In the genomic region with DNA sequence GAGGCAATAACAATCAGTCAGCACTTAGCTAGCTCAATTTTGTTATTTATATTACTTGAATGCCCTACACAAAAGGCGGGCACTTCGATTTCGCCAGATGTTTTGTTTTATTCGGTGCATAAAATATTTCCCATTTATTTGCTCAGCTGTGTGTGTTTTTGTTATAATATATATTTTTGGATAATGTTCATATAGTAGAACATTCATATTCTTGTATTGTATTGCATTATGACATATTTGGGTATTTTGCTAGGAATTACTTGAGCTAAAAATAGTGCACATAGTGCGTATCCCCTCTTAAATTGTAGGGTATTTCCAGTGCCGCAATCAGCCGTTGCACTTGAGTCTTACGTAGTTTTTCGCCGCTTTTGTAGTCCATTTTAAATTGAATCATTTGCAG, we compare ENCODE assay signal across 2 fruit fly cellular contexts.
TF ChIP-seq lines count a peak whose summit lies in the region.

No protein-coding gene starts in this region.

TF ChIP-seq in whole organism, embryonic, 481 proteins besides CTCF, POLR2A, EP300 and RAD21 (continued from another document and continues in another):
- no peak for TF ChIP-seq CG9876 (GFP tag; optimal IDR thresholded peaks at IDR 0.05; lab: Kevin White, UChicago)
- TF ChIP-seq dati (GFP tag; IDR thresholded peaks at IDR 0.05; lab: Robert Waterston, UW), result no peak
- TF ChIP-seq CG1233 (GFP tag; optimal IDR thresholded peaks at IDR 0.05; lab: Kevin White, UChicago), result peak; percentile 40
- TF ChIP-seq kah (GFP tag; optimal IDR thresholded peaks at IDR 0.05; lab: Kevin White, UChicago), result no peak
- TF ChIP-seq Rfx (GFP tag; IDR thresholded peaks at IDR 0.05; lab: Robert Waterston, UW), result peak; percentile 52
- TF ChIP-seq Mes4 (GFP tag; optimal IDR thresholded peaks at IDR 0.05; lab: Kevin White, UChicago), result no peak
- TF ChIP-seq CG11085 (GFP tag; IDR thresholded peaks at IDR 0.05; lab: Robert Waterston, UW), result no peak
- TF ChIP-seq gt (GFP tag; IDR thresholded peaks at IDR 0.05; lab: Robert Waterston, UW), result no peak
- peak; percentile 18; the same call in 1 of the 2 replicates for TF ChIP-seq MBD-R2 (GFP tag; IDR thresholded peaks at IDR 0.05; lab: Robert Waterston, UW)
- TF ChIP-seq lov (optimal IDR thresholded peaks at IDR 0.05; lab: Kevin White, UChicago), result no peak
- TF ChIP-seq lov (GFP tag; IDR thresholded peaks at IDR 0.05; lab: Robert Waterston, UW), result no peak
- no peak for TF ChIP-seq Dp (GFP tag; optimal IDR thresholded peaks at IDR 0.05; lab: Kevin White, UChicago)
- TF ChIP-seq D19B (GFP tag; optimal IDR thresholded peaks at IDR 0.05; lab: Kevin White, UChicago), result peak; percentile 39
- TF ChIP-seq CG17912 (GFP tag; optimal IDR thresholded peaks at IDR 0.05; lab: Kevin White, UChicago), result no peak
- no peak for TF ChIP-seq C15 (GFP tag; IDR thresholded peaks at IDR 0.05; lab: Robert Waterston, UW)
- no peak for TF ChIP-seq ato (GFP tag; IDR thresholded peaks at IDR 0.05; lab: Robert Waterston, UW; ENCODE audit: partially characterized antibody)
- TF ChIP-seq CG4730 (GFP tag; IDR thresholded peaks at IDR 0.05; lab: Robert Waterston, UW), result no peak
- peak; percentile 56 for TF ChIP-seq CG2120 (GFP tag; optimal IDR thresholded peaks at IDR 0.05; lab: Kevin White, UChicago)
- peak; percentile 28 for TF ChIP-seq Vsx1 (GFP tag; optimal IDR thresholded peaks at IDR 0.05; lab: Kevin White, UChicago)
- TF ChIP-seq al (GFP tag; IDR thresholded peaks at IDR 0.05; lab: Robert Waterston, UW), result no peak
- TF ChIP-seq NFAT (GFP tag; IDR thresholded peaks at IDR 0.05; lab: Robert Waterston, UW), result no peak
- TF ChIP-seq Ada2b (GFP tag; IDR thresholded peaks at IDR 0.05; lab: Robert Waterston, UW), result peak; percentile 29; the same call in 1 of the 2 replicates
- TF ChIP-seq so (GFP tag; IDR thresholded peaks at IDR 0.05; lab: Robert Waterston, UW), result no peak
- no peak for TF ChIP-seq CG4854 (GFP tag; optimal IDR thresholded peaks at IDR 0.05; lab: Kevin White, UChicago)
- TF ChIP-seq cwo (GFP tag; optimal IDR thresholded peaks at IDR 0.05; lab: Kevin White, UChicago), result peak; percentile 31
- peak; percentile 36 for TF ChIP-seq CG11723 (GFP tag; optimal IDR thresholded peaks at IDR 0.05; lab: Kevin White, UChicago)
- peak; percentile 47 for TF ChIP-seq fd96Cb (tag; optimal IDR thresholded peaks at IDR 0.05; lab: Kevin White, UChicago)
- peak; percentile 26 for TF ChIP-seq Hsf (GFP tag; optimal IDR thresholded peaks at IDR 0.05; lab: Kevin White, UChicago)
- no peak for TF ChIP-seq h (optimal IDR thresholded peaks at IDR 0.05; lab: Kevin White, UChicago)
- TF ChIP-seq CG16779 (GFP tag; IDR thresholded peaks at IDR 0.05; lab: Robert Waterston, UW), result no peak
- TF ChIP-seq ind (GFP tag; optimal IDR thresholded peaks at IDR 0.05; lab: Kevin White, UChicago), result peak; percentile 31
- TF ChIP-seq wor (GFP tag; IDR thresholded peaks at IDR 0.05; lab: Robert Waterston, UW), result no peak
- peak; percentile 47 for TF ChIP-seq CG7556 (GFP tag; optimal IDR thresholded peaks at IDR 0.05; lab: Kevin White, UChicago)
- TF ChIP-seq Side (GFP tag; optimal IDR thresholded peaks at IDR 0.05; lab: Kevin White, UChicago), result no peak
- TF ChIP-seq tgo (GFP tag; IDR thresholded peaks at IDR 0.05; lab: Robert Waterston, UW), result peak; percentile 20; the same call in 1 of the 3 replicates
- no peak for TF ChIP-seq CrebB (tag; optimal IDR thresholded peaks at IDR 0.05; lab: Kevin White, UChicago)
- TF ChIP-seq CG5245 (GFP tag; optimal IDR thresholded peaks at IDR 0.05; lab: Kevin White, UChicago), result no peak
- no peak for TF ChIP-seq ci (GFP tag; IDR thresholded peaks at IDR 0.05; lab: Robert Waterston, UW)
- TF ChIP-seq CG10565 (GFP tag; optimal IDR thresholded peaks at IDR 0.05; lab: Kevin White, UChicago), result no peak
- no peak for TF ChIP-seq trem (tag; optimal IDR thresholded peaks at IDR 0.05; lab: Kevin White, UChicago)
- no peak for TF ChIP-seq CG3995 (GFP tag; optimal IDR thresholded peaks at IDR 0.05; lab: Kevin White, UChicago)
- TF ChIP-seq cg (GFP tag; optimal IDR thresholded peaks at IDR 0.05; lab: Kevin White, UChicago), result no peak
- TF ChIP-seq NK7.1 (GFP tag; optimal IDR thresholded peaks at IDR 0.05; lab: Kevin White, UChicago), result no peak
- no peak for TF ChIP-seq zen (tag; optimal IDR thresholded peaks at IDR 0.05; lab: Kevin White, UChicago)
- no peak for TF ChIP-seq Poxn (GFP tag; IDR thresholded peaks at IDR 0.05; lab: Robert Waterston, UW)
- TF ChIP-seq CG16815 (GFP tag; optimal IDR thresholded peaks at IDR 0.05; lab: Kevin White, UChicago), result peak; percentile 5
- TF ChIP-seq CG14050 (GFP tag; IDR thresholded peaks at IDR 0.05; lab: Robert Waterston, UW), result 0 out of 3 replicates have a peak, but pooled peaks have one; percentile 9
- no peak for TF ChIP-seq CG10543 (GFP tag; optimal IDR thresholded peaks at IDR 0.05; lab: Kevin White, UChicago)
- TF ChIP-seq danr (GFP tag; IDR thresholded peaks at IDR 0.05; lab: Robert Waterston, UW), result no peak
- TF ChIP-seq BEAF-32 (GFP tag; optimal IDR thresholded peaks at IDR 0.05; lab: Kevin White, UChicago), result no peak
- TF ChIP-seq CG17328 (GFP tag; IDR thresholded peaks at IDR 0.05; lab: Robert Waterston, UW), result no peak
- TF ChIP-seq pros (GFP tag; optimal IDR thresholded peaks at IDR 0.05; lab: Kevin White, UChicago), result no peak
- TF ChIP-seq Ets97D (GFP tag; optimal IDR thresholded peaks at IDR 0.05; lab: Kevin White, UChicago), result no peak
- TF ChIP-seq crc (GFP tag; optimal IDR thresholded peaks at IDR 0.05; lab: Kevin White, UChicago), result no peak
- no peak for TF ChIP-seq CG1832 (GFP tag; optimal IDR thresholded peaks at IDR 0.05; lab: Kevin White, UChicago)
- no peak for TF ChIP-seq br (optimal IDR thresholded peaks at IDR 0.05; lab: Kevin White, UChicago)
- no peak for TF ChIP-seq ken (GFP tag; IDR thresholded peaks at IDR 0.05; lab: Robert Waterston, UW)
- peak; percentile 63 for TF ChIP-seq Oli (tag; optimal IDR thresholded peaks at IDR 0.05; lab: Kevin White, UChicago)
- TF ChIP-seq CG5953 (GFP tag; IDR thresholded peaks at IDR 0.05; lab: Robert Waterston, UW), result no peak
- TF ChIP-seq vfl (GFP tag; optimal IDR thresholded peaks at IDR 0.05; lab: Kevin White, UChicago), result no peak
- peak; percentile 3 for TF ChIP-seq Deaf1 (tag; optimal IDR thresholded peaks at IDR 0.05; lab: Kevin White, UChicago)
- peak; percentile 52 for TF ChIP-seq unpg (GFP tag; optimal IDR thresholded peaks at IDR 0.05; lab: Kevin White, UChicago)
- TF ChIP-seq btn (GFP tag; optimal IDR thresholded peaks at IDR 0.05; lab: Kevin White, UChicago), result no peak
- no peak for TF ChIP-seq Doc2 (GFP tag; IDR thresholded peaks at IDR 0.05; lab: Robert Waterston, UW)
- TF ChIP-seq NC2β (GFP tag; optimal IDR thresholded peaks at IDR 0.05; lab: Kevin White, UChicago), result no peak
- TF ChIP-seq caup (GFP tag; optimal IDR thresholded peaks at IDR 0.05; lab: Kevin White, UChicago; ENCODE audit: severe bottlenecking), result peak; percentile 38
- no peak for TF ChIP-seq trh (GFP tag; optimal IDR thresholded peaks at IDR 0.05; lab: Kevin White, UChicago)

TF ChIP-seq in whole organism, prepupa, 60 proteins besides CTCF, POLR2A, EP300 and RAD21 (continued from another document):
- TF ChIP-seq CG32006 (GFP tag; optimal IDR thresholded peaks at IDR 0.05; lab: Kevin White, UChicago), result peak; percentile 65
- TF ChIP-seq fd59A (GFP tag; optimal IDR thresholded peaks at IDR 0.05; lab: Kevin White, UChicago), result no peak
- TF ChIP-seq Ets96B (tag; optimal IDR thresholded peaks at IDR 0.05; lab: Kevin White, UChicago), result peak; percentile 31
- TF ChIP-seq pdm3 (GFP tag; optimal IDR thresholded peaks at IDR 0.05; lab: Kevin White, UChicago), result peak; percentile 62
- peak; percentile 35 for TF ChIP-seq cyc (GFP tag; optimal IDR thresholded peaks at IDR 0.05; lab: Kevin White, UChicago)
- TF ChIP-seq Hr38 (GFP tag; optimal IDR thresholded peaks at IDR 0.05; lab: Kevin White, UChicago), result no peak
- TF ChIP-seq CG8119 (GFP tag; IDR thresholded peaks at IDR 0.05; lab: Robert Waterston, UW), result peak; percentile 62
- TF ChIP-seq CG6163 (GFP tag; IDR thresholded peaks at IDR 0.05; lab: Robert Waterston, UW), result peak; percentile 63; the same call in 2 of the 3 replicates
- TF ChIP-seq CG10631 (GFP tag; optimal IDR thresholded peaks at IDR 0.05; lab: Kevin White, UChicago), result peak; percentile 7
